Fruit fly (Drosophila melanogaster) whole organism, wandering third instar larva: Measurements from ENCODE around the gene Sod1.

Experiments used
- Abd-B ChIP-seq: fragments of >200 bp; optimal IDR thresholded peaks from 2 replicates; lab custom pipeline; 2017; ENCODE audit warnings: missing biosample characterization, missing genetic modification characterization
- CG32264 ChIP-seq: fragments of 200-800 bp; sonication (Bioruptor generic); optimal IDR thresholded peaks from 2 replicates; lab custom pipeline; 2016; ENCODE audit warnings: missing biosample characterization, missing genetic modification characterization
- CG9705 ChIP-seq: fragments of 200-800 bp; sonication (Bioruptor generic); optimal IDR thresholded peaks from 2 replicates; lab custom pipeline; 2018; ENCODE audit warnings: missing biosample characterization, mild to moderate bottlenecking, missing genetic modification characterization
- CrebA ChIP-seq: fragments of 200-800 bp; sonication (Bioruptor generic); optimal IDR thresholded peaks from 2 replicates; lab custom pipeline; 2016; ENCODE audit warnings: missing biosample characterization, mild to moderate bottlenecking, missing genetic modification characterization, borderline replicate concordance
- Dfd ChIP-seq: fragments of >200 bp; optimal IDR thresholded peaks from 2 replicates; lab custom pipeline; 2017; ENCODE audit warnings: missing biosample characterization, missing genetic modification characterization
- Dif ChIP-seq: fragments of 200-275, 200-300 bp; sonication (Bioruptor generic); optimal IDR thresholded peaks from 2 replicates; lab custom pipeline; 2018; ENCODE audit warnings: missing biosample characterization, missing genetic modification characterization; ENCODE audit not compliant: partially characterized antibody
- GATAd ChIP-seq: sonication (Bioruptor generic); optimal IDR thresholded peaks from 2 replicates; lab custom pipeline; 2016; ENCODE audit warnings: missing biosample characterization, missing genetic modification characterization
- HLH106 ChIP-seq: fragments of 200-800 bp; optimal IDR thresholded peaks from 3 replicates; lab custom pipeline; 2019; ENCODE audit warnings: missing biosample characterization, mild to moderate bottlenecking, missing genetic modification characterization, moderate library complexity
- Hnf4 ChIP-seq: fragments of 200-800 bp; sonication (Bioruptor generic); optimal IDR thresholded peaks from 2 replicates; lab custom pipeline; 2016; ENCODE audit warnings: missing biosample characterization, mild to moderate bottlenecking, missing genetic modification characterization
- Hr78 ChIP-seq: fragments of >200 bp; optimal IDR thresholded peaks from 2 replicates; lab custom pipeline; 2017; ENCODE audit warnings: missing biosample characterization, missing genetic modification characterization
- Hr83 ChIP-seq: fragments of 200-300 bp; sonication (Bioruptor generic); optimal IDR thresholded peaks from 2 replicates; lab custom pipeline; 2016; ENCODE audit warnings: missing biosample characterization, mild to moderate bottlenecking, missing genetic modification characterization, moderate library complexity; ENCODE audit not compliant: poor library complexity, severe bottlenecking
- Jra ChIP-seq: sonication (Bioruptor generic); optimal IDR thresholded peaks from 2 replicates; lab custom pipeline; 2016; ENCODE audit warnings: missing biosample characterization, missing genetic modification characterization
- Mio ChIP-seq: sonication (Bioruptor generic); optimal IDR thresholded peaks from 2 replicates; lab custom pipeline; 2016; ENCODE audit warnings: missing biosample characterization, missing genetic modification characterization
- Myc ChIP-seq: fragments of >200 bp; optimal IDR thresholded peaks from 2 replicates; lab custom pipeline; 2017
- N ChIP-seq: fragments of >200 bp; optimal IDR thresholded peaks from 2 replicates; lab custom pipeline; 2018; ENCODE audit warnings: missing biosample characterization, missing external identifiers, missing genetic modification characterization
- OdsH ChIP-seq: fragments of 200-800 bp; sonication (Bioruptor generic); optimal IDR thresholded peaks from 2 replicates; lab custom pipeline; 2016; ENCODE audit warnings: missing biosample characterization, mild to moderate bottlenecking, missing genetic modification characterization
- Rel ChIP-seq, 2 experiments: fragments of 200-800 bp; sonication (Bioruptor generic) in 1 of 2; optimal IDR thresholded peaks; 2 replicates in 1 of 2; 3 replicates in 1 of 2; lab custom pipeline; 2016 to 2019; ENCODE audit warnings: mild to moderate bottlenecking in 2 of 2, missing biosample characterization in 2 of 2, missing genetic modification characterization in 2 of 2, moderate library complexity in 1 of 2
- Sp1 ChIP-seq: fragments of 200-800 bp; sonication (Bioruptor generic); optimal IDR thresholded peaks from 3 replicates; lab custom pipeline; 2019; ENCODE audit warnings: missing biosample characterization, mild to moderate bottlenecking, missing genetic modification characterization, moderate library complexity
- Vsx2 ChIP-seq: fragments of 200-300, 225-300 bp; sonication (Bioruptor generic); optimal IDR thresholded peaks from 2 replicates; lab custom pipeline; 2018; ENCODE audit warnings: missing biosample characterization, missing genetic modification characterization; ENCODE audit not compliant: partially characterized antibody
- br ChIP-seq: fragments of 200-800 bp; sonication (Bioruptor generic); optimal IDR thresholded peaks from 2 replicates; lab custom pipeline; 2016; ENCODE audit warnings: missing biosample characterization, missing genetic modification characterization
- brk ChIP-seq: fragments of 200-800 bp; sonication (Bioruptor generic); optimal IDR thresholded peaks from 2 replicates; lab custom pipeline; 2016; ENCODE audit warnings: missing biosample characterization, mild to moderate bottlenecking, missing genetic modification characterization
- dl ChIP-seq, 2 experiments: fragments of 175-275, 200-275 bp in 1 of 2; fragments of 200-275 bp in 1 of 2; sonication (Bioruptor generic); optimal IDR thresholded peaks; lab custom pipeline; 2018; ENCODE audit warnings: mild to moderate bottlenecking in 2 of 2, missing biosample characterization in 2 of 2, missing genetic modification characterization in 2 of 2, moderate library complexity in 2 of 2; ENCODE audit not compliant: partially characterized antibody in 2 of 2, insufficient read depth in 1 of 2
- dmrt93B ChIP-seq: fragments of 200-800 bp; sonication (Bioruptor generic); optimal IDR thresholded peaks from 2 replicates; lab custom pipeline; 2018; ENCODE audit warnings: missing biosample characterization, mild to moderate bottlenecking, missing genetic modification characterization
- dsf ChIP-seq: sonication (Bioruptor generic); optimal IDR thresholded peaks from 2 replicates; lab custom pipeline; 2016; ENCODE audit warnings: missing biosample characterization, missing genetic modification characterization, borderline replicate concordance
- ey ChIP-seq: fragments of 200-800 bp; sonication (Bioruptor generic); optimal IDR thresholded peaks from 2 replicates; lab custom pipeline; 2016; ENCODE audit warnings: missing biosample characterization, missing genetic modification characterization
- foxo ChIP-seq, 2 experiments: fragments of 200-800 bp; sonication (Bioruptor generic); optimal IDR thresholded peaks; 2 replicates in 1 of 2; 3 replicates in 1 of 2; lab custom pipeline; 2016 to 2017; ENCODE audit warnings: missing biosample characterization in 2 of 2, missing genetic modification characterization in 2 of 2
- fru ChIP-seq: fragments of 200-800 bp; sonication (Bioruptor generic); optimal IDR thresholded peaks from 3 replicates; lab custom pipeline; 2016; ENCODE audit warnings: missing biosample characterization, mild to moderate bottlenecking, missing genetic modification characterization
- h ChIP-seq: fragments of 200-800 bp; sonication (Bioruptor generic); optimal IDR thresholded peaks from 3 replicates; lab custom pipeline; 2016; ENCODE audit warnings: missing biosample characterization, mild to moderate bottlenecking, missing genetic modification characterization
- jim ChIP-seq: fragments of 175-275, 200-325 bp; sonication (Bioruptor generic); optimal IDR thresholded peaks from 2 replicates; lab custom pipeline; 2016; ENCODE audit warnings: missing biosample characterization, mild to moderate bottlenecking, missing genetic modification characterization
- lola ChIP-seq: fragments of >200 bp; optimal IDR thresholded peaks from 2 replicates; lab custom pipeline; 2017; ENCODE audit warnings: missing biosample characterization, missing genetic modification characterization
- pan ChIP-seq: fragments of >200 bp; optimal IDR thresholded peaks from 2 replicates; lab custom pipeline; 2017
- psq ChIP-seq: fragments of 200-800 bp; sonication (Bioruptor generic); optimal IDR thresholded peaks from 3 replicates; lab custom pipeline; 2017; ENCODE audit warnings: missing biosample characterization, mild to moderate bottlenecking, missing genetic modification characterization, moderate library complexity
- rgr ChIP-seq: fragments of 200-800 bp; sonication (Bioruptor generic); optimal IDR thresholded peaks from 3 replicates; lab custom pipeline; 2016; ENCODE audit warnings: missing biosample characterization, mild to moderate bottlenecking, missing genetic modification characterization
- sage ChIP-seq: fragments of 200-800 bp; sonication (Bioruptor generic); optimal IDR thresholded peaks from 2 replicates; lab custom pipeline; 2016; ENCODE audit warnings: missing biosample characterization, mild to moderate bottlenecking, missing genetic modification characterization
- sv ChIP-seq: fragments of 200-800 bp; sonication (Bioruptor generic); optimal IDR thresholded peaks from 3 replicates; lab custom pipeline; 2016; ENCODE audit warnings: missing biosample characterization, missing genetic modification characterization
- tai ChIP-seq: sonication (Bioruptor generic); optimal IDR thresholded peaks from 2 replicates; lab custom pipeline; 2016; ENCODE audit warnings: missing biosample characterization, missing genetic modification characterization
- usp ChIP-seq: fragments of >200 bp; optimal IDR thresholded peaks from 2 replicates; lab custom pipeline; 2017; ENCODE audit warnings: missing biosample characterization, missing genetic modification characterization
- woc ChIP-seq: sonication (Bioruptor generic); optimal IDR thresholded peaks from 2 replicates; lab custom pipeline; 2016; ENCODE audit warnings: missing biosample characterization, mild to moderate bottlenecking, missing genetic modification characterization

The Sod1 gene

DNA sequence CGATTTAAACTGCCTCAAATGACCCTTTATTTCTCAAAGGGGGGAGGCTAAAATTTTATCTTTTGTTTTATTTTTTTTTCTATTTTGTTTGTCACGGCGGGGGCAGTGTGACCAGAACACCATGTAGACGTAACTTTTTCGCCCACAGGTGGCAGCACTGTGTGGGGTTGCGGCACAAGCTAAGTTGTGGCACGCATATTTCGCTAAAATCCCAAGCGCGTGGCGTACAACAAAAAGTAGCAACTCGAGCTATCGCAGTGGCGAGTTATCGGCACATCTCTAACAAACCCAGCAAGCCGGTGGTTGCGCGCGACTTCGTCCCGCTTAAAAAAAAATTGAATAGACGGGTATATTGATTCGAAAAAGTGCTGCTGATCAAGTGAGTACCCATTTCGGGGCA lies 9.5 kb upstream of the Sod1 start, which contains the start of the genes Ufd1 and NaPi-III:
Gene Ufd1, minus strand, starts transcription at position 129 of the 400 bp plus-strand sequence.
Gene NaPi-III, plus strand, starts transcription at position 261 of the 400 bp plus-strand sequence.
- TF ChIP-seq HLH106 (tag; lab: Kevin White, UChicago) (peak; percentile 21), OdsH (GFP tag; lab: Kevin White, UChicago) (no peak), Hr78 (no peak), N (GFP tag; lab: Kevin White, UChicago) (no peak), h (GFP tag; lab: Kevin White, UChicago) (peak; percentile 43), Jra (GFP tag; lab: Kevin White, UChicago) (peak; percentile 51), jim (peak; percentile 81), Hr83 (peak; percentile 62), brk (GFP tag; lab: Kevin White, UChicago) (no peak), fru (no peak), Mio (no peak), Vsx2 (no peak), rgr (GFP tag; lab: Kevin White, UChicago) (peak; percentile 29), foxo (GFP tag; optimal IDR thresholded peaks at IDR 0.05; lab: Kevin White, UChicago) (peak in 1 of 2 experiments; percentile 30), CG9705 (GFP tag; lab: Kevin White, UChicago) (no peak), Myc (lab: Kevin White, UChicago) (peak; percentile 74), Sp1 (peak; percentile 36), Rel (GFP tag; optimal IDR thresholded peaks at IDR 0.05; lab: Kevin White, UChicago) (no peak), Rel (tag; optimal IDR thresholded peaks at IDR 0.05; lab: Kevin White, UChicago) (peak; percentile 59)
- TF ChIP-seq, all 38 proteins: peak for 10

DNA sequence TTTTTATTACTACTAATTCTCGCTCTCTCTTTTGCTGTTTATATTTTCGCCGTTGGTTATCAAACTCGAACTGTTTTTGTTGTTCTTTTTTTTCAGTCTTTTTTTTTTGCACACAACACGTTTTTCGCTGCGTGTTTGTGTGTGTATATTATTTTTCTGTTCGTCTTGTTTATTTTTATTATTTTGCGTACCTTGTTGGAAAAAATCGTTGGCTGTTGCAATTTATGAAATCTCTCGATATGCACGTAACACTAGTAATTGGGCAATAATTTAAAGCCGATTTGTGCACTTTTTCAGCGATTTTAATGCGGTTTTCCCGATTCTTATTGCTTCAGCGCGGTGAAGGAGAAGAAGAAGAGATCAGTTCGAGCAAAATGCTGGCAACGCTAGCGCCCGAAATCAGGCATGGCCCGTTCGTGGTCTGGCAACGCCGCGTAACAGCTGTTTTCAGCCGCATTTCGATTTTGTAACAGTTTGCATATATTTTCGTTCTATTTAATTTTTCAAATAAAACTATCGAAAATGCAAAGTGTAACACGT lies 6.9 kb upstream of the Sod1 start, which contains the start of the genes FoxK and mRpL2:
Gene FoxK, minus strand, starts transcription at position 365 of the 540 bp plus-strand sequence.
Gene mRpL2, plus strand, starts transcription at position 429 of the 540 bp plus-strand sequence.
- TF ChIP-seq psq (GFP tag; lab: Kevin White, UChicago), result peak; percentile 55
- TF ChIP-seq Hnf4 (GFP tag; lab: Kevin White, UChicago), result peak; percentile 46
- TF ChIP-seq brk (GFP tag; lab: Kevin White, UChicago), result peak; percentile 37
- TF ChIP-seq Dfd (GFP tag; lab: Kevin White, UChicago), result no peak
- no peak for TF ChIP-seq jim
- TF ChIP-seq pan, result no peak
- no peak for TF ChIP-seq Mio
- TF ChIP-seq fru, result peak; percentile 24
- no peak for TF ChIP-seq usp (GFP tag; lab: Kevin White, UChicago)
- peak; percentile 87 for TF ChIP-seq Rel (GFP tag; optimal IDR thresholded peaks at IDR 0.05; lab: Kevin White, UChicago)
- TF ChIP-seq Rel (tag; optimal IDR thresholded peaks at IDR 0.05; lab: Kevin White, UChicago), result peak; percentile 78
- no peak for TF ChIP-seq Vsx2
- TF ChIP-seq tai, result no peak
- TF ChIP-seq Myc (lab: Kevin White, UChicago), result peak; percentile 9
- TF ChIP-seq rgr (GFP tag; lab: Kevin White, UChicago), result peak; percentile 38
- TF ChIP-seq dsf (GFP tag; lab: Kevin White, UChicago), result peak; percentile 41
- TF ChIP-seq Abd-B (GFP tag; lab: Kevin White, UChicago), result no peak
- peak; percentile 9 for TF ChIP-seq CG9705 (GFP tag; lab: Kevin White, UChicago)
- TF ChIP-seq Jra (GFP tag; lab: Kevin White, UChicago), result peak; percentile 14
- TF ChIP-seq CrebA (GFP tag; lab: Kevin White, UChicago), result no peak
- TF ChIP-seq GATAd, result no peak
- peak; percentile 27 for TF ChIP-seq woc (GFP tag; lab: Kevin White, UChicago)
- no peak for TF ChIP-seq sv
- no peak for TF ChIP-seq ey (GFP tag; lab: Kevin White, UChicago)
- peak; percentile 25 to 56 for TF ChIP-seq foxo (GFP tag; optimal IDR thresholded peaks at IDR 0.05; lab: Kevin White, UChicago)
- TF ChIP-seq Sp1, result peak; percentile 81
- TF ChIP-seq Hr78, result no peak
- no peak for TF ChIP-seq h (GFP tag; lab: Kevin White, UChicago)
- no peak for TF ChIP-seq br (GFP tag; lab: Kevin White, UChicago)
- TF ChIP-seq Dif, result peak; percentile 1
- TF ChIP-seq sage, result peak; percentile 82
- no peak for TF ChIP-seq dmrt93B (GFP tag; lab: Kevin White, UChicago)
- no peak for TF ChIP-seq OdsH (GFP tag; lab: Kevin White, UChicago)
- TF ChIP-seq dl (GFP tag; optimal IDR thresholded peaks at IDR 0.05; lab: Kevin White, UChicago; ENCODE audit: insufficient read depth in 1 of 2, partially characterized antibody in 2 of 2), result no peak
- TF ChIP-seq CG32264 (GFP tag; lab: Kevin White, UChicago), result peak; percentile 12
- no peak for TF ChIP-seq N (GFP tag; lab: Kevin White, UChicago)
- peak; percentile 25 for TF ChIP-seq HLH106 (tag; lab: Kevin White, UChicago)
- no peak for TF ChIP-seq lola (GFP tag; lab: Kevin White, UChicago)
- no peak for TF ChIP-seq Hr83
